Worm (Caenorhabditis elegans) whole organism, early embryonic: ENCODE data around the gene C01G10.1.

Source experiments
- B0310.2 ChIP-seq: sonication (generic microtip); optimal IDR thresholded peaks from 2 replicates; lab custom pipeline; 2016; ENCODE audit warnings: mild to moderate bottlenecking, missing genetic modification characterization, missing compliant biosample characterization
- ama-1 ChIP-seq: fragments of 150-350 bp; optimal IDR thresholded peaks from 2 replicates; lab custom pipeline; 2014

DNA sequence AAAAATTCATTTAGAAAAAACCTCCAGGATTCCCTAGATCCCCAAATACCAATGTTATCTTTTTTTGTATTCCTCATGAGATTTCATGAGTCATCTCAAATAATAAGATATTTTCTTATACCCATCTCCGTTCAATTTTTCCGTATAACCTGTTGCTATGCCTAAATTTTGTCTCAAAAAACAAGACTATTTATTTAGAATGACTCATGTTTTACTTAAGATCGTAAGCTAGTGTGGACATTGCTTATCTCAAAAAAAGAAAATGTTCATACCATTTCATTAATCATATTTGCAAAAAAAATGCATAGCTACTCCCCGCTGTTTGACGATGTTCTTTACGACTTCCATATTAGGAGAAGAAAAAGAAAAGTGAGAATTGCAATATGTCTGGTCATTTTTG lies 40.7 kb downstream of the C01G10.1 start, which contains the start of gene K08F9.3:
- TF ChIP-seq ama-1 (no peak), B0310.2 (no peak)
